Worm (Caenorhabditis elegans) whole organism, young adult: ENCODE results near the gene C16C8.9.

Experiments
- B0035.1 ChIP-seq: sonication (generic microtip); optimal IDR thresholded peaks from 2 replicates; lab custom pipeline; 2016; ENCODE audit warnings: missing genetic modification characterization, mild to moderate bottlenecking, missing compliant biosample characterization, missing genotype, missing genetic modification reagents
- B0261.1 ChIP-seq: sonication (generic microtip); optimal IDR thresholded peaks from 2 replicates; lab custom pipeline; 2016; ENCODE audit warnings: mild to moderate bottlenecking, missing genetic modification characterization, moderate library complexity, missing compliant biosample characterization
- B0336.3 ChIP-seq: fragments of 200-800 bp; sonication (Bioruptor generic); IDR thresholded peaks from 2 replicates; pipeline ENCODE4 v1.3.6; 2022; ENCODE audit warnings: missing genetic modification characterization, missing compliant biosample characterization
- C06A6.2 ChIP-seq: fragments of 200-800 bp; sonication (Bioruptor generic); conservative IDR thresholded peaks from 2 replicates; pipeline ENCODE4 v1.3.6; 2022; ENCODE audit warnings: missing genetic modification characterization, missing compliant biosample characterization
- C17E4.6 ChIP-seq: fragments of 200-800 bp; sonication (Bioruptor generic); IDR thresholded peaks from 2 replicates; pipeline ENCODE4 v1.3.6; 2022; ENCODE audit warnings: missing genetic modification reagents, missing genetic modification characterization, missing compliant biosample characterization
- F23B12.7 ChIP-seq: sonication (generic microtip); optimal IDR thresholded peaks from 2 replicates; lab custom pipeline; 2017; ENCODE audit warnings: missing genetic modification characterization, mild to moderate bottlenecking, missing compliant biosample characterization, antibody characterized with exemption, moderate library complexity; ENCODE audit not compliant: insufficient read depth
- F33H1.4 ChIP-seq: fragments of 200-800 bp; sonication (Bioruptor generic); IDR thresholded peaks from 2 replicates; pipeline ENCODE4 v1.3.6; 2022; ENCODE audit warnings: missing genetic modification reagents, missing genetic modification characterization, missing compliant biosample characterization
- F37B4.10 ChIP-seq: fragments of 200-800 bp; sonication (Bioruptor generic); IDR thresholded peaks from 2 replicates; pipeline ENCODE4 v1.3.6; 2022; ENCODE audit warnings: missing genetic modification characterization, missing compliant biosample characterization
- T26A5.8 ChIP-seq: sonication (generic microtip); optimal IDR thresholded peaks from 2 replicates; lab custom pipeline; 2016; ENCODE audit warnings: missing genetic modification characterization, missing compliant biosample characterization
- Y56A3A.18 ChIP-seq: fragments of 200-800 bp; sonication (Bioruptor generic); IDR thresholded peaks from 2 replicates; pipeline ENCODE4 v1.3.6; 2022; ENCODE audit warnings: missing genetic modification reagents, missing genetic modification characterization, missing compliant biosample characterization
- Y67H2A.10 ChIP-seq: fragments of 200-800 bp; sonication (Bioruptor generic); conservative IDR thresholded peaks from 2 replicates; pipeline ENCODE4 v1.3.6; 2022; ENCODE audit warnings: missing genetic modification reagents, missing genetic modification characterization, missing compliant biosample characterization
- Y95B8A.8 ChIP-seq: fragments of 200-800 bp; sonication (Bioruptor generic); IDR thresholded peaks from 2 replicates; pipeline ENCODE4 v1.3.6; 2022; ENCODE audit warnings: missing genetic modification reagents, missing genetic modification characterization, missing compliant biosample characterization
- aptf-2 ChIP-seq: fragments of 200-800 bp; sonication (Bioruptor generic); conservative IDR thresholded peaks from 2 replicates; pipeline ENCODE4 v1.3.6; 2022; ENCODE audit warnings: missing genetic modification reagents, missing genetic modification characterization, missing compliant biosample characterization
- atf-7 ChIP-seq: sonication (generic microtip); optimal IDR thresholded peaks from 2 replicates; lab custom pipeline; 2017; ENCODE audit warnings: mild to moderate bottlenecking, missing genetic modification characterization, missing compliant biosample characterization
- bed-2 ChIP-seq: fragments of 200-800 bp; sonication (Bioruptor generic); IDR thresholded peaks from 2 replicates; pipeline ENCODE4 v1.3.6; 2022; ENCODE audit warnings: missing genetic modification reagents, missing genetic modification characterization, missing compliant biosample characterization
- ceh-91 ChIP-seq: fragments of 200-800 bp; sonication (Bioruptor generic); IDR thresholded peaks from 2 replicates; pipeline ENCODE4 v1.3.6; 2022; ENCODE audit warnings: missing genetic modification reagents, missing genetic modification characterization, missing compliant biosample characterization
- dox-1 ChIP-seq: fragments of 200-800 bp; sonication (Bioruptor generic); IDR thresholded peaks from 2 replicates; pipeline ENCODE4 v1.3.6; 2022; ENCODE audit warnings: missing genetic modification reagents, missing genetic modification characterization, missing compliant biosample characterization
- gei-17 ChIP-seq: fragments of 200-800 bp; sonication (Bioruptor generic); optimal IDR thresholded peaks from 2 replicates; lab custom pipeline; 2018; ENCODE audit warnings: mild to moderate bottlenecking, missing genetic modification characterization, missing compliant biosample characterization
- hlh-12 ChIP-seq: sonication (generic microtip); optimal IDR thresholded peaks from 2 replicates; lab custom pipeline; 2016; ENCODE audit warnings: missing genetic modification characterization, missing compliant biosample characterization
- hmg-1.2 ChIP-seq: fragments of 200-800 bp; sonication (Bioruptor generic); IDR thresholded peaks from 2 replicates; pipeline ENCODE4 v1.3.6; 2022; ENCODE audit warnings: missing genetic modification reagents, missing genetic modification characterization, missing compliant biosample characterization
- let-607 ChIP-seq, 2 experiments: fragments of 200-800 bp in 1 of 2; sonication (Bioruptor generic) in 1 of 2; sonication (generic microtip) in 1 of 2; optimal IDR thresholded peaks; 2 replicates each; lab custom pipeline; 2016 to 2018; ENCODE audit warnings: mild to moderate bottlenecking in 2 of 2, missing compliant biosample characterization in 2 of 2, missing genetic modification characterization in 2 of 2, moderate library complexity in 2 of 2, missing genotype in 1 of 2
- lin-35 ChIP-seq, 3 experiments: fragments of 150-350 bp in 2 of 3; sonication (generic microtip) in 1 of 3; optimal IDR thresholded peaks; 2 replicates each; lab custom pipeline; 2014 to 2018; ENCODE audit warnings: missing biosample characterization in 3 of 3, missing genetic modification characterization in 3 of 3, missing genetic modification reagents in 3 of 3
- lin-54 ChIP-seq: fragments of 200-800 bp; sonication (Bioruptor generic); optimal IDR thresholded peaks from 2 replicates; lab custom pipeline; 2018; ENCODE audit warnings: mild to moderate bottlenecking, missing genetic modification characterization, missing compliant biosample characterization
- madf-3 ChIP-seq: fragments of 200-800 bp; sonication (Bioruptor generic); IDR thresholded peaks from 2 replicates; pipeline ENCODE4 v1.3.6; 2022; ENCODE audit warnings: missing genetic modification reagents, missing genetic modification characterization, missing compliant biosample characterization
- mcd-1 ChIP-seq: fragments of 200-800 bp; sonication (Bioruptor generic); IDR thresholded peaks from 2 replicates; pipeline ENCODE4 v1.3.6; 2022; ENCODE audit warnings: missing genetic modification reagents, missing genetic modification characterization, missing compliant biosample characterization
- mxl-1 ChIP-seq: sonication (generic microtip); optimal IDR thresholded peaks from 2 replicates; lab custom pipeline; 2016; ENCODE audit warnings: missing genetic modification characterization, missing compliant biosample characterization
- nfya-1 ChIP-seq: sonication (generic microtip); optimal IDR thresholded peaks from 2 replicates; lab custom pipeline; 2017; ENCODE audit warnings: antibody characterized with exemption, missing compliant biosample characterization, missing genetic modification characterization, borderline replicate concordance; ENCODE audit not compliant: insufficient read depth
- nfya-2 ChIP-seq: fragments of 200-800 bp; sonication (Bioruptor generic); IDR thresholded peaks from 2 replicates; pipeline ENCODE4 v1.3.6; 2022; ENCODE audit warnings: missing genetic modification reagents, missing genetic modification characterization, missing compliant biosample characterization
- nhr-179 ChIP-seq: sonication (generic microtip); optimal IDR thresholded peaks from 2 replicates; lab custom pipeline; 2016; ENCODE audit warnings: mild to moderate bottlenecking, missing genetic modification characterization, missing compliant biosample characterization
- pbrm-1 ChIP-seq: fragments of 200-800 bp; sonication (Bioruptor generic); IDR thresholded peaks from 2 replicates; pipeline ENCODE4 v1.3.6; 2022; ENCODE audit warnings: missing genetic modification reagents, missing genetic modification characterization, missing compliant biosample characterization
- pha-4 ChIP-seq: fragments of 150-350 bp; sonication (generic microtip); optimal IDR thresholded peaks from 2 replicates; lab custom pipeline; 2014; ENCODE audit warnings: missing biosample characterization, missing genetic modification reagents, missing genetic modification characterization
- sdz-38 ChIP-seq: sonication (generic microtip); optimal IDR thresholded peaks from 2 replicates; lab custom pipeline; 2016; ENCODE audit warnings: missing genotype, missing genetic modification characterization, missing compliant biosample characterization
- snpc-1.1 ChIP-seq: sonication (generic microtip); optimal IDR thresholded peaks from 2 replicates; lab custom pipeline; 2017; ENCODE audit warnings: missing genetic modification characterization, mild to moderate bottlenecking, missing compliant biosample characterization, antibody characterized with exemption, moderate library complexity, missing genotype, missing genetic modification reagents; ENCODE audit not compliant: insufficient read depth
- snpc-4 ChIP-seq, 5 experiments: fragments of 150-350 bp in 1 of 5; sonication (generic microtip) in 4 of 5; optimal IDR thresholded peaks; 2 replicates each; lab custom pipeline; 2014 to 2018; ENCODE audit warnings: missing genetic modification characterization in 5 of 5, missing biosample characterization in 3 of 5, antibody characterized with exemption in 2 of 5, mild to moderate bottlenecking in 2 of 5, missing compliant biosample characterization in 2 of 5, missing genotype in 2 of 5, moderate library complexity in 2 of 5, missing genetic modification reagents in 1 of 5
- tlf-1 ChIP-seq: fragments of 200-800 bp; sonication (Bioruptor generic); optimal IDR thresholded peaks from 2 replicates; lab custom pipeline; 2018; ENCODE audit warnings: mild to moderate bottlenecking, missing genetic modification characterization, missing compliant biosample characterization
- unc-62 ChIP-seq: fragments of 150-350 bp; optimal IDR thresholded peaks from 2 replicates; lab custom pipeline; 2014; ENCODE audit warnings: missing biosample characterization, missing genetic modification reagents, missing genetic modification characterization
- ztf-22 ChIP-seq: fragments of 200-800 bp; sonication (Bioruptor generic); optimal IDR thresholded peaks from 2 replicates; lab custom pipeline; 2018; ENCODE audit warnings: mild to moderate bottlenecking, missing genetic modification characterization, moderate library complexity, missing compliant biosample characterization
- ztf-26 ChIP-seq: sonication (generic microtip); optimal IDR thresholded peaks from 2 replicates; lab custom pipeline; 2017; ENCODE audit warnings: missing genetic modification characterization, missing compliant biosample characterization
- ztf-28 ChIP-seq: fragments of 200-800 bp; sonication (Bioruptor generic); IDR thresholded peaks from 2 replicates; pipeline ENCODE4 v1.3.6; 2022; ENCODE audit warnings: missing genetic modification reagents, missing genetic modification characterization, missing compliant biosample characterization

C16C8.9 gene

ce11 chrII:3441377-3441776, 21.6 kb downstream of the C16C8.9 start, which contains the start of gene C16C8.27:
TSS of gene C16C8.27 (plus strand) at chrII:3441677.
- TF ChIP-seq nfya-1 (tag; lab: Kevin White, UChicago) (no peak), ceh-91 (GFP tag; lab: Robert Waterston, UW) (no peak), tlf-1 (no peak), lin-54 (no peak), madf-3 (GFP tag; lab: Robert Waterston, UW) (no peak), C17E4.6 (no peak), dox-1 (GFP tag; lab: Robert Waterston, UW) (no peak), nhr-179 (tag; lab: Kevin White, UChicago) (no peak), T26A5.8 (no peak), ztf-28 (GFP tag; lab: Robert Waterston, UW) (no peak), hlh-12 (tag; lab: Kevin White, UChicago) (no peak), pbrm-1 (no peak), let-607 (tag; optimal IDR thresholded peaks at IDR 0.05; lab: Kevin White, UChicago) (no peak), Y67H2A.10 (GFP tag; lab: Robert Waterston, UW) (no peak), F23B12.7 (no peak), unc-62 (GFP tag; lab: Kevin White, UChicago) (no peak), Y95B8A.8 (no peak), gei-17 (GFP tag; lab: Kevin White, UChicago) (no peak), pha-4 (tag; lab: Kevin White, UChicago) (no peak)

ce11 chrII:3440641-3440926, 22.4 kb downstream of the C16C8.9 start, which contains the start of gene C16C8.17:
TSS of gene C16C8.17 (plus strand) at chrII:3440827.
- no peak for TF ChIP-seq Y56A3A.18 (GFP tag; lab: Robert Waterston, UW)
- no peak for TF ChIP-seq lin-35 (GFP tag; optimal IDR thresholded peaks at IDR 0.05; lab: Kevin White, UChicago)
- TF ChIP-seq B0035.1 (tag; lab: Kevin White, UChicago): no peak
- TF ChIP-seq ceh-91 (GFP tag; lab: Robert Waterston, UW): no peak
- TF ChIP-seq atf-7 (tag; lab: Kevin White, UChicago): no peak
- no peak for TF ChIP-seq C06A6.2 (GFP tag; lab: Robert Waterston, UW)
- no peak for TF ChIP-seq B0336.3 (GFP tag; lab: Robert Waterston, UW)
- no peak for TF ChIP-seq C17E4.6
- no peak for TF ChIP-seq hmg-1.2 (GFP tag; lab: Robert Waterston, UW)
- no peak for TF ChIP-seq aptf-2 (GFP tag; lab: Robert Waterston, UW)
- no peak for TF ChIP-seq mcd-1 (GFP tag; lab: Robert Waterston, UW)
- TF ChIP-seq nfya-2 (GFP tag; lab: Robert Waterston, UW): no peak
- no peak for TF ChIP-seq ztf-22 (GFP tag; lab: Kevin White, UChicago)
- no peak for TF ChIP-seq ztf-26 (tag; lab: Kevin White, UChicago)
- TF ChIP-seq F37B4.10 (GFP tag; lab: Robert Waterston, UW): no peak
- no peak for TF ChIP-seq mxl-1 (tag; lab: Kevin White, UChicago)
- TF ChIP-seq, all 124 proteins: peak for 0

ce11 chrII:3439842-3440640, 23.0 kb downstream of the C16C8.9 start:
- TF ChIP-seq madf-3 (GFP tag; lab: Robert Waterston, UW) (no peak), snpc-4 (GFP tag; optimal IDR thresholded peaks at IDR 0.05; lab: Kevin White, UChicago) (no peak), snpc-4 (tag; optimal IDR thresholded peaks at IDR 0.05; lab: Kevin White, UChicago) (peak in 2 of 4 experiments; percentile 36 to 78), B0261.1 (tag; lab: Kevin White, UChicago) (no peak), ztf-28 (GFP tag; lab: Robert Waterston, UW) (no peak), bed-2 (GFP tag; lab: Robert Waterston, UW) (no peak), snpc-1.1 (tag; lab: Kevin White, UChicago) (peak; percentile 29), Y95B8A.8 (no peak), F33H1.4 (GFP tag; lab: Robert Waterston, UW) (no peak), unc-62 (GFP tag; lab: Kevin White, UChicago) (no peak), sdz-38 (no peak), tlf-1 (no peak)
